Fruit fly (Drosophila melanogaster) whole organism, embryonic: ENCODE measurements around the gene CG15213.
A peak's percentile ranks its signal among the peaks of the same experiment; 100 is the strongest.

ENCODE experiments used
- Bgb ChIP-seq: fragments of 200-800 bp; sonication (Bioruptor generic); IDR thresholded peaks from 2 replicates; pipeline ENCODE4 v1.3.6; 2022; ENCODE audit warnings: missing biosample characterization, missing genetic modification characterization; ENCODE audit not compliant: partially characterized antibody
- CG11093 ChIP-seq: fragments of 200-800 bp; sonication (Bioruptor generic); IDR thresholded peaks from 3 replicates; pipeline ENCODE4 v1.3.6; 2022; ENCODE audit warnings: missing biosample characterization, missing genetic modification characterization
- CG12071 ChIP-seq: fragments of 200-800 bp; sonication (Bioruptor generic); optimal IDR thresholded peaks from 3 replicates; lab custom pipeline; 2018; ENCODE audit warnings: missing biosample characterization, mild to moderate bottlenecking, missing genetic modification characterization
- CG12219 ChIP-seq: fragments of 200-800 bp; sonication (Bioruptor generic); optimal IDR thresholded peaks from 3 replicates; lab custom pipeline; 2018; ENCODE audit warnings: missing biosample characterization, mild to moderate bottlenecking, missing genetic modification characterization
- CG13894 ChIP-seq: fragments of 200-800 bp; sonication (Bioruptor generic); optimal IDR thresholded peaks from 3 replicates; lab custom pipeline; 2018; ENCODE audit warnings: missing biosample characterization, mild to moderate bottlenecking, missing genetic modification characterization, moderate library complexity
- CG14441 ChIP-seq: fragments of 200-800 bp; sonication (Bioruptor generic); IDR thresholded peaks from 2 replicates; pipeline ENCODE4 v1.3.6; 2022; ENCODE audit warnings: missing biosample characterization, missing genetic modification characterization
- CG17328 ChIP-seq: fragments of 200-800 bp; sonication (Bioruptor generic); IDR thresholded peaks from 2 replicates; pipeline ENCODE4 v1.3.6; 2022; ENCODE audit warnings: missing biosample characterization, missing genetic modification characterization
- CG17568 ChIP-seq: fragments of 200-800 bp; sonication (Bioruptor generic); optimal IDR thresholded peaks from 2 replicates; lab custom pipeline; 2018; ENCODE audit warnings: missing biosample characterization, mild to moderate bottlenecking, missing genetic modification characterization, moderate library complexity
- CG18476 ChIP-seq: fragments of 200-800 bp; sonication (Bioruptor generic); optimal IDR thresholded peaks from 2 replicates; lab custom pipeline; 2016; ENCODE audit warnings: missing biosample characterization, mild to moderate bottlenecking, missing genetic modification characterization
- CG18619 ChIP-seq: fragments of 200-800 bp; sonication (Bioruptor generic); optimal IDR thresholded peaks from 3 replicates; lab custom pipeline; 2017; ENCODE audit warnings: missing biosample characterization, mild to moderate bottlenecking, missing genetic modification characterization
- CG18764 ChIP-seq: fragments of 200-800 bp; sonication (Bioruptor generic); optimal IDR thresholded peaks from 3 replicates; lab custom pipeline; 2016; ENCODE audit warnings: missing biosample characterization, missing genetic modification characterization
- CG2199 ChIP-seq: fragments of 200-800 bp; sonication (Bioruptor generic); IDR thresholded peaks from 3 replicates; pipeline ENCODE4 v1.3.6; 2022; ENCODE audit warnings: missing biosample characterization, missing genetic modification characterization
- CG2712 ChIP-seq: fragments of 200-800 bp; optimal IDR thresholded peaks from 3 replicates; lab custom pipeline; 2019; ENCODE audit warnings: missing biosample characterization, mild to moderate bottlenecking, missing genetic modification characterization, moderate library complexity
- CG2875 ChIP-seq: fragments of 200-800 bp; sonication (Bioruptor generic); optimal IDR thresholded peaks from 2 replicates; lab custom pipeline; 2017; ENCODE audit warnings: missing biosample characterization, mild to moderate bottlenecking, missing genetic modification characterization, missing genetic modification reagents
- CG30431 ChIP-seq: fragments of 200-800 bp; sonication (Bioruptor generic); optimal IDR thresholded peaks from 2 replicates; lab custom pipeline; 2017; ENCODE audit warnings: missing biosample characterization, missing genetic modification characterization
- CG31365 ChIP-seq: fragments of 200-800 bp; sonication (Bioruptor generic); optimal IDR thresholded peaks from 2 replicates; lab custom pipeline; 2018; ENCODE audit warnings: missing biosample characterization, mild to moderate bottlenecking, missing genetic modification characterization
- CG34224 ChIP-seq: fragments of 200-800 bp; sonication (Bioruptor generic); IDR thresholded peaks from 3 replicates; pipeline ENCODE4 v1.3.6; 2022; ENCODE audit warnings: missing biosample characterization, missing genetic modification characterization; ENCODE audit not compliant: partially characterized antibody
- CG4820 ChIP-seq: fragments of 200-800 bp; sonication (Bioruptor generic); optimal IDR thresholded peaks from 3 replicates; lab custom pipeline; 2016; ENCODE audit warnings: missing biosample characterization, missing genetic modification characterization
- CG6272 ChIP-seq: fragments of 200-800 bp; sonication (Bioruptor generic); IDR thresholded peaks from 2 replicates; pipeline ENCODE4 v1.3.6; 2022; ENCODE audit warnings: missing biosample characterization, missing genetic modification characterization
- CG9817 ChIP-seq: fragments of 200-800 bp; sonication (Bioruptor generic); optimal IDR thresholded peaks from 2 replicates; lab custom pipeline; 2018; ENCODE audit warnings: missing biosample characterization, mild to moderate bottlenecking, missing genetic modification characterization, moderate library complexity
- CTCF ChIP-seq: fragments of 200-800 bp; sonication (Bioruptor generic); optimal IDR thresholded peaks from 2 replicates; lab custom pipeline; 2017; ENCODE audit warnings: missing biosample characterization, mild to moderate bottlenecking, missing genetic modification characterization, moderate library complexity
- D ChIP-seq, 2 experiments: fragments of 200-800 bp in 1 of 2; fragments of >200 bp in 1 of 2; sonication (Bioruptor generic) in 1 of 2; optimal IDR thresholded peaks; 2 replicates in 1 of 2; 3 replicates in 1 of 2; lab custom pipeline; 2017; ENCODE audit warnings: mild to moderate bottlenecking in 1 of 2, missing biosample characterization in 1 of 2, missing genetic modification characterization in 1 of 2, missing genetic modification reagents in 1 of 2
- Dad ChIP-seq: fragments of 200-800 bp; sonication (Bioruptor generic); optimal IDR thresholded peaks from 3 replicates; lab custom pipeline; 2016; ENCODE audit warnings: missing biosample characterization, missing genetic modification characterization
- Ets65A ChIP-seq: fragments of 200-800 bp; sonication (Bioruptor generic); peaks from one replicate; lab custom pipeline; 2016; ENCODE audit warnings: missing biosample characterization, missing genetic modification characterization
- H2.0 ChIP-seq: fragments of 200-800 bp; sonication (Bioruptor generic); IDR thresholded peaks from 2 replicates; pipeline ENCODE4 v1.3.6; 2022; ENCODE audit warnings: missing biosample characterization, missing genetic modification characterization
- HmgZ ChIP-seq: fragments of 200-800 bp; sonication (Bioruptor generic); optimal IDR thresholded peaks from 2 replicates; lab custom pipeline; 2018; ENCODE audit warnings: missing biosample characterization, mild to moderate bottlenecking, missing genetic modification characterization
- Hsf ChIP-seq: fragments of 200-800 bp; sonication (Bioruptor generic); optimal IDR thresholded peaks from 3 replicates; lab custom pipeline; 2016; ENCODE audit warnings: missing biosample characterization, missing genetic modification characterization
- MBD-R2 ChIP-seq: fragments of 200-800 bp; sonication (Bioruptor generic); IDR thresholded peaks from 2 replicates; pipeline ENCODE4 v1.3.6; 2022; ENCODE audit warnings: missing biosample characterization, missing genetic modification characterization
- MESR4 ChIP-seq: fragments of 200-800 bp; sonication (Bioruptor generic); optimal IDR thresholded peaks from 2 replicates; lab custom pipeline; 2018; ENCODE audit warnings: missing biosample characterization, mild to moderate bottlenecking, missing genetic modification characterization, moderate library complexity
- Nf-YB ChIP-seq: fragments of 200-800 bp; sonication (Bioruptor generic); optimal IDR thresholded peaks from 3 replicates; lab custom pipeline; 2019; ENCODE audit warnings: missing biosample characterization, mild to moderate bottlenecking, missing genetic modification characterization, moderate library complexity
- TFAM ChIP-seq: fragments of 200-800 bp; sonication (Bioruptor generic); optimal IDR thresholded peaks from 2 replicates; lab custom pipeline; 2017; ENCODE audit warnings: missing biosample characterization, missing genetic modification characterization, inconsistent platforms
- ab ChIP-seq: fragments of 200-800 bp; sonication (Bioruptor generic); optimal IDR thresholded peaks from 2 replicates; lab custom pipeline; 2016; ENCODE audit warnings: missing biosample characterization, missing genetic modification characterization
- bbx ChIP-seq: fragments of 200-800 bp; sonication (Bioruptor generic); IDR thresholded peaks from 2 replicates; pipeline ENCODE4 v1.3.6; 2022; ENCODE audit warnings: missing biosample characterization, missing genetic modification characterization; ENCODE audit not compliant: partially characterized antibody
- btn ChIP-seq: fragments of 200-800 bp; sonication (Bioruptor generic); optimal IDR thresholded peaks from 2 replicates; lab custom pipeline; 2016; ENCODE audit warnings: missing biosample characterization, missing genetic modification characterization
- caup ChIP-seq: fragments of 200-800 bp; sonication (Bioruptor generic); optimal IDR thresholded peaks from 3 replicates; lab custom pipeline; 2017; ENCODE audit warnings: missing biosample characterization, mild to moderate bottlenecking, missing genetic modification characterization, moderate library complexity; ENCODE audit not compliant: severe bottlenecking
- crol ChIP-seq: fragments of 200-800 bp; sonication (Bioruptor generic); IDR thresholded peaks from 2 replicates; pipeline ENCODE4 v1.3.6; 2022; ENCODE audit warnings: missing biosample characterization, missing genetic modification characterization
- dmrt99B ChIP-seq: fragments of 200-800 bp; sonication (Bioruptor generic); optimal IDR thresholded peaks from 2 replicates; lab custom pipeline; 2018; ENCODE audit warnings: missing biosample characterization, mild to moderate bottlenecking, missing genetic modification characterization, moderate library complexity
- dpn ChIP-seq, 2 experiments: fragments of 200-800 bp; sonication (Bioruptor generic); optimal IDR thresholded peaks; 3 replicates each; lab custom pipeline; 2016; ENCODE audit warnings: missing biosample characterization in 2 of 2, missing genetic modification characterization in 2 of 2
- fd3F ChIP-seq: fragments of 200-800 bp; sonication (Bioruptor generic); optimal IDR thresholded peaks from 2 replicates; lab custom pipeline; 2018; ENCODE audit warnings: missing biosample characterization, mild to moderate bottlenecking, missing genetic modification characterization, moderate library complexity
- gcm ChIP-seq: fragments of 200-800 bp; sonication (Bioruptor generic); optimal IDR thresholded peaks from 2 replicates; lab custom pipeline; 2019; ENCODE audit warnings: missing biosample characterization, mild to moderate bottlenecking, missing genetic modification characterization, moderate library complexity
- gcm2 ChIP-seq: fragments of 200-800 bp; sonication (Bioruptor generic); optimal IDR thresholded peaks from 2 replicates; lab custom pipeline; 2016; ENCODE audit warnings: missing biosample characterization, missing genetic modification characterization
- gfzf ChIP-seq: fragments of 200-800 bp; sonication (Bioruptor generic); optimal IDR thresholded peaks from 2 replicates; lab custom pipeline; 2016; ENCODE audit warnings: missing biosample characterization, mild to moderate bottlenecking, missing genetic modification characterization, moderate library complexity
- hb ChIP-seq: fragments of 200-800 bp; sonication (Bioruptor generic); IDR thresholded peaks from 3 replicates; pipeline ENCODE4 v1.3.6; 2022; ENCODE audit warnings: missing biosample characterization, missing genetic modification characterization; ENCODE audit not compliant: partially characterized antibody
- hkb ChIP-seq, 2 experiments: fragments of 200-800 bp in 1 of 2; fragments of >200 bp in 1 of 2; sonication (Bioruptor generic) in 1 of 2; IDR thresholded peaks in 1 of 2; optimal IDR thresholded peaks in 1 of 2; 2 replicates each; pipeline versions ENCODE4 v1.3.6 to Lab custom; 2017 to 2022; ENCODE audit warnings: missing biosample characterization in 1 of 2, missing genetic modification characterization in 1 of 2
- kni ChIP-seq: fragments of 200-800 bp; sonication (Bioruptor generic); optimal IDR thresholded peaks from 3 replicates; lab custom pipeline; 2017; ENCODE audit warnings: mild to moderate bottlenecking, missing biosample characterization, missing genetic modification reagents, missing genetic modification characterization
- pita ChIP-seq: fragments of 200-800 bp; sonication (Bioruptor generic); optimal IDR thresholded peaks from 2 replicates; lab custom pipeline; 2017; ENCODE audit warnings: missing biosample characterization, mild to moderate bottlenecking, missing genetic modification characterization
- run ChIP-seq: fragments of 200-800 bp; sonication (Bioruptor generic); optimal IDR thresholded peaks from 3 replicates; lab custom pipeline; 2018; ENCODE audit warnings: missing biosample characterization, mild to moderate bottlenecking, missing genetic modification characterization
- slbo ChIP-seq: fragments of 200-800 bp; sonication (Bioruptor generic); IDR thresholded peaks from 2 replicates; pipeline ENCODE4 v1.3.6; 2022; ENCODE audit warnings: missing biosample characterization, missing genetic modification characterization
- tin ChIP-seq: fragments of 200-800 bp; sonication (Bioruptor generic); optimal IDR thresholded peaks from 3 replicates; lab custom pipeline; 2016; ENCODE audit warnings: missing biosample characterization, missing genetic modification characterization

Gene CG15213

dm6 chr3L:5139312-5139711 lies 6.3 kb upstream of the CG15213 start, which contains the start of the genes Tcs5 and CHMP2B (continued):
- TF ChIP-seq slbo (GFP tag; lab: Robert Waterston, UW) (peak; percentile 100), caup (GFP tag; lab: Kevin White, UChicago) (peak; percentile 100), HmgZ (tag; lab: Kevin White, UChicago) (peak; percentile 100), CG12219 (peak; percentile 99), hb (no peak), D (optimal IDR thresholded peaks at IDR 0.05; lab: Kevin White, UChicago) (no peak), D (GFP tag; optimal IDR thresholded peaks at IDR 0.05; lab: Kevin White, UChicago) (peak; percentile 100), btn (peak; percentile 99), CG34224 (GFP tag; lab: Robert Waterston, UW) (peak; percentile 34; the same call in 1 of the 3 replicates), MESR4 (GFP tag; lab: Kevin White, UChicago) (peak; percentile 94), CG18764 (GFP tag; lab: Kevin White, UChicago) (peak; percentile 99), CG11093 (GFP tag; lab: Robert Waterston, UW) (peak; percentile 100), CG4820 (GFP tag; lab: Kevin White, UChicago) (peak; percentile 99), CG14441 (GFP tag; lab: Robert Waterston, UW) (peak; percentile 100), dmrt99B (tag; lab: Kevin White, UChicago) (peak; percentile 99), CG17328 (GFP tag; lab: Robert Waterston, UW) (peak; percentile 100), dpn (GFP tag; optimal IDR thresholded peaks at IDR 0.05; lab: Kevin White, UChicago) (peak; percentile 100), gcm (peak; percentile 99), CTCF (GFP tag; lab: Kevin White, UChicago) (peak; percentile 77), pita (GFP tag; lab: Kevin White, UChicago) (no peak), crol (GFP tag; lab: Robert Waterston, UW) (peak; percentile 94), MBD-R2 (GFP tag; lab: Robert Waterston, UW) (peak; percentile 100), ab (peak; percentile 99), fd3F (peak; percentile 100), hkb (optimal IDR thresholded peaks at IDR 0.05; lab: Kevin White, UChicago) (peak; percentile 77), hkb (GFP tag; IDR thresholded peaks at IDR 0.05; lab: Robert Waterston, UW) (peak; percentile 100), Dad (GFP tag; lab: Kevin White, UChicago) (peak; percentile 98), CG2712 (tag; lab: Kevin White, UChicago) (peak; percentile 98), Bgb (peak; percentile 58), Hsf (GFP tag; lab: Kevin White, UChicago) (peak; percentile 100), CG9817 (tag; lab: Kevin White, UChicago) (peak; percentile 100), CG12071 (peak; percentile 99), CG30431 (GFP tag; lab: Kevin White, UChicago) (peak; percentile 100), H2.0 (peak; percentile 100), CG6272 (GFP tag; lab: Robert Waterston, UW) (peak; percentile 100), CG2875 (GFP tag; lab: Kevin White, UChicago) (peak; percentile 100), run (tag; lab: Kevin White, UChicago) (peak; percentile 98), bbx (GFP tag; lab: Robert Waterston, UW) (no peak), CG31365 (tag; lab: Kevin White, UChicago) (peak; percentile 93), Ets65A (GFP tag; lab: Kevin White, UChicago) (peak; percentile 99), CG2199 (GFP tag; lab: Robert Waterston, UW) (peak; percentile 100), CG18476 (GFP tag; lab: Kevin White, UChicago) (peak; percentile 99), CG13894 (peak; percentile 99), Nf-YB (GFP tag; lab: Kevin White, UChicago) (peak; percentile 91), TFAM (GFP tag; lab: Kevin White, UChicago) (peak; percentile 96), CG17568 (no peak), CG18619 (GFP tag; lab: Kevin White, UChicago) (peak; percentile 100), tin (peak; percentile 100), gfzf (peak; percentile 44), kni (peak; percentile 98), gcm2 (GFP tag; lab: Kevin White, UChicago) (peak; percentile 99)
